Fruit fly (Drosophila melanogaster): ENCODE measurements around the gene senju.

- TF ChIP-seq Pif1B (GFP tag; optimal IDR thresholded peaks at IDR 0.05): no peak
- no peak for TF ChIP-seq CG17806 (tag; optimal IDR thresholded peaks at IDR 0.05)
- TF ChIP-seq gl (tag; optimal IDR thresholded peaks at IDR 0.05): no peak
- no peak for TF ChIP-seq CG32121 (GFP tag; IDR thresholded peaks at IDR 0.05)
- no peak for TF ChIP-seq CG13204 (GFP tag; optimal IDR thresholded peaks at IDR 0.05)
- TF ChIP-seq CG8301 (tag; optimal IDR thresholded peaks at IDR 0.05): no peak
These were observed 22.1 kb upstream of the senju start for dm6 chr2L:5030535-5030934.
